Fruit fly (Drosophila melanogaster): ENCODE measurements around the gene neo.

The neo gene

dm6 chr3R:29841293-29841791, 22.4 kb downstream of the neo start, which contains the start of gene Cad99C:
Gene Cad99C, plus strand, starts transcription at chr3R:29841657.
- TF ChIP-seq CG3032 (tag; optimal IDR thresholded peaks at IDR 0.05) = peak; percentile 10
- TF ChIP-seq Blimp-1 (GFP tag; optimal IDR thresholded peaks at IDR 0.05) = no peak
- peak; percentile 34 to 54 for TF ChIP-seq ss (GFP tag; optimal IDR thresholded peaks at IDR 0.05)
- TF ChIP-seq Lpt (GFP tag; optimal IDR thresholded peaks at IDR 0.05) = peak; percentile 23
- TF ChIP-seq Ets21C (GFP tag; optimal IDR thresholded peaks at IDR 0.05) = no peak
- TF ChIP-seq achi (GFP tag; optimal IDR thresholded peaks at IDR 0.05) = no peak
- peak; percentile 5 for TF ChIP-seq lz (GFP tag; optimal IDR thresholded peaks at IDR 0.05)
- TF ChIP-seq CG6276 (GFP tag; optimal IDR thresholded peaks at IDR 0.05) = peak; percentile 16
- peak; percentile 61 for TF ChIP-seq fkh (GFP tag; optimal IDR thresholded peaks at IDR 0.05)
- TF ChIP-seq CG32006 (GFP tag; optimal IDR thresholded peaks at IDR 0.05) = no peak
- peak; percentile 14 for TF ChIP-seq pdm3 (GFP tag; optimal IDR thresholded peaks at IDR 0.05)
- TF ChIP-seq Met (GFP tag; optimal IDR thresholded peaks at IDR 0.05) = peak; percentile 4
- TF ChIP-seq eg (GFP tag; IDR thresholded peaks at IDR 0.05) = peak; percentile 50; the same call in 1 of the 3 replicates
- TF ChIP-seq Ets96B (tag; optimal IDR thresholded peaks at IDR 0.05) = peak; percentile 7
- TF ChIP-seq Eip93F (GFP tag; optimal IDR thresholded peaks at IDR 0.05) = no peak
- no peak for TF ChIP-seq Sox15 (GFP tag; optimal IDR thresholded peaks at IDR 0.05)
- TF ChIP-seq CG11902 (GFP tag; optimal IDR thresholded peaks at IDR 0.05) = no peak
- TF ChIP-seq CG10631 (GFP tag; optimal IDR thresholded peaks at IDR 0.05) = no peak
- no peak for TF ChIP-seq CG6808 (GFP tag; optimal IDR thresholded peaks at IDR 0.05)
- TF ChIP-seq dsx (GFP tag; optimal IDR thresholded peaks at IDR 0.05; ENCODE audit: poor library complexity, severe bottlenecking) = peak; percentile 37
- TF ChIP-seq Eip78C (GFP tag) = peak; percentile 80
- peak; percentile 15 for TF ChIP-seq net (GFP tag; optimal IDR thresholded peaks at IDR 0.05)
- TF ChIP-seq vri (GFP tag; optimal IDR thresholded peaks at IDR 0.05) = no peak
- TF ChIP-seq Hr4 (GFP tag; optimal IDR thresholded peaks at IDR 0.05) = no peak
- no peak for TF ChIP-seq CG9139 (GFP tag; optimal IDR thresholded peaks at IDR 0.05)
- TF ChIP-seq CG3919 (GFP tag; optimal IDR thresholded peaks at IDR 0.05) = peak; percentile 39
- no peak for TF ChIP-seq salr (GFP tag; optimal IDR thresholded peaks at IDR 0.05)
- TF ChIP-seq CG31627 (GFP tag; optimal IDR thresholded peaks at IDR 0.05) = no peak
- peak; percentile 34; the same call in 1 of the 3 replicates for TF ChIP-seq CG8119 (GFP tag; IDR thresholded peaks at IDR 0.05)
- TF ChIP-seq CG1621 (tag; optimal IDR thresholded peaks at IDR 0.05) = no peak
- no peak for TF ChIP-seq fd59A (GFP tag; optimal IDR thresholded peaks at IDR 0.05)
- TF ChIP-seq CG6163 (GFP tag; IDR thresholded peaks at IDR 0.05) = peak; percentile 60; the same call in 2 of the 3 replicates
- peak; percentile 65 for TF ChIP-seq Eip75B (GFP tag; optimal IDR thresholded peaks at IDR 0.05)
- peak; percentile 50 for TF ChIP-seq Sox102F (GFP tag; optimal IDR thresholded peaks at IDR 0.05)
- TF ChIP-seq CG4318 (GFP tag; optimal IDR thresholded peaks at IDR 0.05) = no peak
- TF ChIP-seq Gug (GFP tag; IDR thresholded peaks at IDR 0.05) = no peak
- no peak for TF ChIP-seq esn (GFP tag; optimal IDR thresholded peaks at IDR 0.05)
- no peak for TF ChIP-seq CG11294 (GFP tag; IDR thresholded peaks at IDR 0.05)
- TF ChIP-seq CG34406 (GFP tag; optimal IDR thresholded peaks at IDR 0.05) = no peak
- TF ChIP-seq svp (GFP tag) = no peak
- TF ChIP-seq CG16779 (tag; optimal IDR thresholded peaks at IDR 0.05) = no peak
- no peak for TF ChIP-seq Hr39 (GFP tag; optimal IDR thresholded peaks at IDR 0.05)
- TF ChIP-seq topi (GFP tag; optimal IDR thresholded peaks at IDR 0.05) = no peak
- TF ChIP-seq Smox (GFP tag; optimal IDR thresholded peaks at IDR 0.05) = no peak
- no peak for TF ChIP-seq fd85E (GFP tag; optimal IDR thresholded peaks at IDR 0.05)
- no peak for TF ChIP-seq CG10669 (GFP tag; optimal IDR thresholded peaks at IDR 0.05)
- TF ChIP-seq dac (GFP tag; optimal IDR thresholded peaks at IDR 0.05) = no peak
- TF ChIP-seq CG15336 (GFP tag; IDR thresholded peaks at IDR 0.05) = peak; percentile 26; the same call in 1 of the 2 replicates
